Worm (Caenorhabditis elegans) whole organism, L2 larva: Measurements from ENCODE around the gene C29F4.3.
"Not testable (repeated sequence)": the region's sequence is repeated elsewhere in the genome, so short reads cannot be mapped to it uniquely, and the experiment has no call there.

Experiments used
- C34F6.9 ChIP-seq: fragments of 150-350 bp; optimal IDR thresholded peaks from 2 replicates; lab custom pipeline; 2014; ENCODE audit warnings: missing biosample characterization, missing genetic modification characterization
- F13H6.1 ChIP-seq: sonication (generic microtip); optimal IDR thresholded peaks from 2 replicates; lab custom pipeline; 2016; ENCODE audit warnings: missing genetic modification characterization, missing compliant biosample characterization
- R02D3.7 ChIP-seq: fragments of 150-350 bp; optimal IDR thresholded peaks from 2 replicates; lab custom pipeline; 2014; ENCODE audit warnings: missing biosample characterization, missing genetic modification characterization
- Y55F3AM.14 ChIP-seq: fragments of 200-800 bp; sonication (Bioruptor generic); optimal IDR thresholded peaks from 2 replicates; lab custom pipeline; 2018; ENCODE audit warnings: mild to moderate bottlenecking, missing genetic modification characterization, missing compliant biosample characterization
- ZK546.5 ChIP-seq: sonication (generic microtip); optimal IDR thresholded peaks from 2 replicates; lab custom pipeline; 2017; ENCODE audit warnings: missing biosample characterization, missing genetic modification characterization
- blmp-1 ChIP-seq: sonication (generic microtip); optimal IDR thresholded peaks from 2 replicates; lab custom pipeline; 2017; ENCODE audit warnings: missing genetic modification characterization, mild to moderate bottlenecking, missing compliant biosample characterization, antibody characterized with exemption, moderate library complexity; ENCODE audit not compliant: insufficient read depth
- crh-2 ChIP-seq: sonication (generic microtip); optimal IDR thresholded peaks from 2 replicates; lab custom pipeline; 2017; ENCODE audit warnings: missing biosample characterization, missing genetic modification characterization
- dmd-4 ChIP-seq: sonication (generic microtip); optimal IDR thresholded peaks from 2 replicates; lab custom pipeline; 2017; ENCODE audit warnings: missing biosample characterization, missing genetic modification characterization
- elt-1 ChIP-seq: fragments of 150-350 bp; optimal IDR thresholded peaks from 2 replicates; lab custom pipeline; 2014; ENCODE audit warnings: missing biosample characterization, missing genetic modification characterization
- elt-3 ChIP-seq: sonication (generic microtip); optimal IDR thresholded peaks from 2 replicates; lab custom pipeline; 2017; ENCODE audit warnings: missing biosample characterization, missing genetic modification characterization
- fos-1 ChIP-seq: fragments of 150-350 bp; optimal IDR thresholded peaks from 2 replicates; lab custom pipeline; 2014; ENCODE audit warnings: missing biosample characterization, missing genetic modification characterization
- gmeb-1 ChIP-seq: fragments of 150-350 bp; optimal IDR thresholded peaks from 2 replicates; lab custom pipeline; 2014; ENCODE audit warnings: missing biosample characterization, missing genetic modification characterization
- lin-13 ChIP-seq: fragments of 150-350 bp; optimal IDR thresholded peaks from 2 replicates; lab custom pipeline; 2014; ENCODE audit warnings: missing biosample characterization, missing genetic modification reagents, missing genetic modification characterization
- lin-39 ChIP-seq: fragments of 150-350 bp; optimal IDR thresholded peaks from 2 replicates; lab custom pipeline; 2014; ENCODE audit warnings: missing biosample characterization, missing genetic modification reagents, missing genetic modification characterization
- lsy-2 ChIP-seq, 2 experiments: fragments of 150-350 bp in 1 of 2; sonication (generic microtip) in 1 of 2; optimal IDR thresholded peaks; 2 replicates each; lab custom pipeline; 2014 to 2017; ENCODE audit warnings: missing biosample characterization in 2 of 2, missing genetic modification characterization in 2 of 2
- mab-5 ChIP-seq: fragments of 150-350 bp; optimal IDR thresholded peaks from 2 replicates; lab custom pipeline; 2014; ENCODE audit warnings: missing biosample characterization, missing genetic modification characterization
- mdl-1 ChIP-seq, 2 experiments: fragments of 150-350 bp in 1 of 2; sonication (generic microtip) in 1 of 2; optimal IDR thresholded peaks; 2 replicates each; lab custom pipeline; 2017; ENCODE audit warnings: missing biosample characterization in 2 of 2, missing genetic modification characterization in 2 of 2
- nhr-12 ChIP-seq: fragments of 150-350 bp; optimal IDR thresholded peaks from 2 replicates; lab custom pipeline; 2014; ENCODE audit warnings: missing biosample characterization, missing genetic modification characterization
- nhr-129 ChIP-seq: fragments of 150-350 bp; optimal IDR thresholded peaks from 2 replicates; lab custom pipeline; 2014; ENCODE audit warnings: missing biosample characterization, missing genetic modification characterization
- nhr-21 ChIP-seq: fragments of 150-350 bp; optimal IDR thresholded peaks from 2 replicates; lab custom pipeline; 2014; ENCODE audit warnings: missing biosample characterization, missing genetic modification characterization
- nhr-237 ChIP-seq: fragments of 150-350 bp; optimal IDR thresholded peaks from 2 replicates; lab custom pipeline; 2014; ENCODE audit warnings: missing biosample characterization, missing genetic modification characterization
- nhr-25 ChIP-seq: fragments of 150-350 bp; sonication (generic microtip); optimal IDR thresholded peaks from 3 replicates; lab custom pipeline; 2014; ENCODE audit warnings: missing biosample characterization, missing genetic modification characterization
- nhr-6 ChIP-seq: fragments of 150-350 bp; optimal IDR thresholded peaks from 2 replicates; lab custom pipeline; 2014; ENCODE audit warnings: missing biosample characterization, missing genetic modification characterization
- skn-1 ChIP-seq: sonication (generic microtip); optimal IDR thresholded peaks from 2 replicates; lab custom pipeline; 2017; ENCODE audit warnings: missing biosample characterization, missing genetic modification characterization
- snpc-4 ChIP-seq: fragments of 150-350 bp; optimal IDR thresholded peaks from 2 replicates; lab custom pipeline; 2014; ENCODE audit warnings: missing biosample characterization, missing genetic modification characterization
- unc-55 ChIP-seq: fragments of 150-350 bp; sonication (generic microtip); optimal IDR thresholded peaks from 3 replicates; lab custom pipeline; 2014; ENCODE audit warnings: missing biosample characterization, missing genetic modification reagents, missing genetic modification characterization
- unc-62 ChIP-seq: fragments of 150-350 bp; optimal IDR thresholded peaks from 2 replicates; lab custom pipeline; 2014; ENCODE audit warnings: missing biosample characterization, missing genetic modification reagents, missing genetic modification characterization
- zag-1 ChIP-seq: fragments of 150-350 bp; optimal IDR thresholded peaks from 2 replicates; lab custom pipeline; 2014; ENCODE audit warnings: missing biosample characterization, missing genetic modification characterization
- ztf-1 ChIP-seq: fragments of 200-800 bp; sonication (Bioruptor generic); conservative IDR thresholded peaks from 2 replicates; pipeline ENCODE4 v1.3.6; 2022; ENCODE audit warnings: missing genetic modification characterization, missing compliant biosample characterization
- ztf-11 ChIP-seq: sonication (generic microtip); optimal IDR thresholded peaks from 2 replicates; lab custom pipeline; 2017; ENCODE audit warnings: missing biosample characterization, missing genetic modification characterization
- ztf-4 ChIP-seq: fragments of 150-350 bp; optimal IDR thresholded peaks from 2 replicates; lab custom pipeline; 2014; ENCODE audit warnings: missing biosample characterization, missing genetic modification characterization

The C29F4.3 gene

ce11 chrIV:11223878-11224277 lies at the start of gene C29F4.3:
TSS of gene C29F4.3 (minus strand) at chrIV:11223978.
- TF ChIP-seq blmp-1 (tag; lab: Kevin White, UChicago) (no peak), F13H6.1 (tag; lab: Kevin White, UChicago) (no peak), nhr-21 (tag; lab: Kevin White, UChicago) (no peak), nhr-6 (tag; lab: Kevin White, UChicago) (no peak), ZK546.5 (tag; lab: Kevin White, UChicago) (no peak), lin-13 (GFP tag; lab: Kevin White, UChicago) (no peak), crh-2 (tag; lab: Kevin White, UChicago) (no peak), R02D3.7 (no peak), elt-3 (no peak), Y55F3AM.14 (GFP tag; lab: Kevin White, UChicago) (no peak), dmd-4 (tag; lab: Kevin White, UChicago) (no peak), nhr-12 (tag; lab: Kevin White, UChicago) (no peak), unc-55 (GFP tag; lab: Kevin White, UChicago) (no peak)

- TF ChIP-seq unc-62 = no peak
- TF ChIP-seq snpc-4 (tag; lab: Kevin White, UChicago) = no peak
- TF ChIP-seq nhr-21 (tag; lab: Kevin White, UChicago) = no peak
- TF ChIP-seq zag-1 (tag; lab: Kevin White, UChicago) = no peak
Measured at ce11 chrIV:11273151-11273550, 49.4 kb upstream of the C29F4.3 start, which contains the start of gene gtl-2. TSS of gene gtl-2 (plus strand) at chrIV:11273451.

- TF ChIP-seq elt-3 (no peak), nhr-129 (tag; lab: Kevin White, UChicago) (peak; percentile 32), unc-62 (no peak)
- TF ChIP-seq, all 48 proteins: peak for 1
Measured at ce11 chrIV:11271262-11271661, 47.5 kb upstream of the C29F4.3 start, which contains the start of gene nhr-7. TSS of gene nhr-7 (minus strand) at chrIV:11271362.

- TF ChIP-seq F13H6.1 (tag; lab: Kevin White, UChicago) (peak; percentile 57), nhr-12 (tag; lab: Kevin White, UChicago) (no peak), elt-1 (tag; lab: Kevin White, UChicago) (no peak), gmeb-1 (no peak)
Measured at ce11 chrIV:11269483-11269882, 45.7 kb upstream of the C29F4.3 start.

- TF ChIP-seq lsy-2 (tag; optimal IDR thresholded peaks at IDR 0.05; lab: Kevin White, UChicago) = no peak
- no peak for TF ChIP-seq Y55F3AM.14 (GFP tag; lab: Kevin White, UChicago)
Measured at ce11 chrIV:11266090-11266489, 42.3 kb upstream of the C29F4.3 start, which contains the start of gene col-127. TSS of gene col-127 (minus strand) at chrIV:11266190.

- not testable (repeated sequence) for TF ChIP-seq zag-1, blmp-1, nhr-25 (tag; lab: Kevin White, UChicago)
Measured at ce11 chrIV:11263101-11263500, 39.3 kb upstream of the C29F4.3 start, which contains the start of gene col-126. TSS of gene col-126 (plus strand) at chrIV:11263401.

ce11 chrIV:11261535-11261934 lies 37.8 kb upstream of the C29F4.3 start, which contains the start of gene F54D1.1:
TSS of gene F54D1.1 (plus strand) at chrIV:11261835.
- TF ChIP-seq mdl-1 (tag; optimal IDR thresholded peaks at IDR 0.05; lab: Kevin White, UChicago) (no peak), nhr-6 (tag; lab: Kevin White, UChicago) (no peak), gmeb-1 (no peak), R02D3.7 (no peak), dmd-4 (tag; lab: Kevin White, UChicago) (no peak), skn-1 (tag; lab: Kevin White, UChicago) (no peak), nhr-21 (tag; lab: Kevin White, UChicago) (no peak), snpc-4 (tag; lab: Kevin White, UChicago) (no peak), crh-2 (tag; lab: Kevin White, UChicago) (no peak), F13H6.1 (tag; lab: Kevin White, UChicago) (no peak)

ce11 chrIV:11260544-11261227 lies 36.9 kb upstream of the C29F4.3 start, which contains the start of gene C05C12.5:
TSS of gene C05C12.5 (minus strand) at chrIV:11261185.
- TF ChIP-seq Y55F3AM.14 (GFP tag; lab: Kevin White, UChicago) (no peak), ztf-4 (tag; lab: Kevin White, UChicago) (no peak), ZK546.5 (tag; lab: Kevin White, UChicago) (no peak), mab-5 (tag; lab: Kevin White, UChicago) (no peak), C34F6.9 (no peak), ztf-1 (GFP tag; lab: Robert Waterston, UW) (no peak), lin-13 (GFP tag; lab: Kevin White, UChicago) (no peak), nhr-237 (tag; lab: Kevin White, UChicago) (no peak), elt-3 (no peak), lin-39 (tag; lab: Kevin White, UChicago) (no peak), fos-1 (tag; lab: Kevin White, UChicago) (no peak), ztf-11 (tag; lab: Kevin White, UChicago) (no peak)
- TF ChIP-seq, all 48 proteins: peak for 0
